Worm (Caenorhabditis elegans) whole organism, L3 larva: ENCODE results near the gene M70.5.

ENCODE experiments used
- ama-1 ChIP-seq: fragments of 150-350 bp; optimal IDR thresholded peaks from 2 replicates; lab custom pipeline; 2018
- nhr-12 ChIP-seq: fragments of 150-350 bp; optimal IDR thresholded peaks from 2 replicates; lab custom pipeline; 2014; ENCODE audit warnings: missing biosample characterization, missing genetic modification characterization
- nhr-28 ChIP-seq: fragments of 150-350 bp; optimal IDR thresholded peaks from 2 replicates; lab custom pipeline; 2014; ENCODE audit warnings: missing biosample characterization, missing genetic modification characterization

DNA sequence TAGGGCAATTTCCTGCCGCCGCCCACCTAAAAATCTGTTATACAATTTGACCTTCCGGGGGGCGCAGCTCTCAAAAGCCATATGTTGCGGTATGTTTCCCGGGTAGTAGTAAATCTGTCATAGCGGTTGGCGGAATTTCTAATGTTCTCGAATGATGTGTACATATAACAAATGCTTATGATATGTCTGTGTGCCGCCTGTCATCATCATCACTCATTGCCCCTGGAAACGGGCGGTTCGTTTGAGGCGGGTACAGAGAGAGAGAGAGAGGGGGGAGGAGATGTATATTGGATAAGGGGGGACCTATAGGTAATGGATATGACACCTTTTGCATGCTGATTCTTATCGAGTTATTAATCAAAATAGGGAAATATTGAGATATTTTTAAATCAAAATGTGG lies 21.2 kb upstream of the M70.5 start:
- TF ChIP-seq ama-1 (no peak), nhr-12 (tag; lab: Kevin White, UChicago) (no peak), nhr-28 (tag; lab: Kevin White, UChicago) (no peak)
